Worm (Caenorhabditis elegans): Measurements from ENCODE around the gene C06A8.6.

ce11 chrII:7806054-7806453 is 33.8 kb downstream of the C06A8.6 start:
- TF ChIP-seq ceh-82 (tag; optimal IDR thresholded peaks at IDR 0.05), result no peak
- TF ChIP-seq mdl-1 (tag; optimal IDR thresholded peaks at IDR 0.05), result no peak
- no peak for TF ChIP-seq egl-27 (tag; optimal IDR thresholded peaks at IDR 0.05)
- TF ChIP-seq ama-1 (optimal IDR thresholded peaks at IDR 0.05), result no peak

All from whole organism, L3 larva.